Fruit fly (Drosophila melanogaster): ENCODE measurements around the gene CG6310.

The CG6310 gene

dm6 chr3L:11061200-11061599 lies 8.5 kb downstream of the CG6310 start, which contains the start of the genes CG6321 and Blos2 (continued):
- TF ChIP-seq Dll (GFP tag; IDR thresholded peaks at IDR 0.05; ENCODE audit: partially characterized antibody), result no peak
- TF ChIP-seq wek (GFP tag; optimal IDR thresholded peaks at IDR 0.05), result peak; percentile 33
- peak; percentile 39 for TF ChIP-seq pnt (GFP tag; optimal IDR thresholded peaks at IDR 0.05)
- TF ChIP-seq crc (GFP tag; optimal IDR thresholded peaks at IDR 0.05), result no peak
- TF ChIP-seq ems (GFP tag; optimal IDR thresholded peaks at IDR 0.05), result peak; percentile 55
- peak; percentile 15 for TF ChIP-seq Antp (GFP tag; optimal IDR thresholded peaks at IDR 0.05)
- no peak for TF ChIP-seq gt (GFP tag; IDR thresholded peaks at IDR 0.05)
- peak; percentile 78 for TF ChIP-seq Oli (tag; optimal IDR thresholded peaks at IDR 0.05)
- no peak for TF ChIP-seq Lpt (GFP tag; optimal IDR thresholded peaks at IDR 0.05)
- peak in 1 of 2 experiments; percentile 31 for TF ChIP-seq Hr78 (GFP tag; optimal IDR thresholded peaks at IDR 0.05)
- TF ChIP-seq CG7839 (tag; optimal IDR thresholded peaks at IDR 0.05), result peak; percentile 94
- TF ChIP-seq vfl (GFP tag; optimal IDR thresholded peaks at IDR 0.05), result peak; percentile 56
- TF ChIP-seq bigmax (GFP tag; optimal IDR thresholded peaks at IDR 0.05), result peak; percentile 93
- TF ChIP-seq ken (GFP tag; IDR thresholded peaks at IDR 0.05), result peak; percentile 35; the same call in 1 of the 3 replicates
- TF ChIP-seq Poxn (GFP tag; IDR thresholded peaks at IDR 0.05), result peak; percentile 39; the same call in 1 of the 2 replicates
- TF ChIP-seq sens (GFP tag), result peak; percentile 93
- no peak for TF ChIP-seq CG8478 (optimal IDR thresholded peaks at IDR 0.05)
- TF ChIP-seq eyg (GFP tag; optimal IDR thresholded peaks at IDR 0.05), result no peak
- peak; percentile 3 for TF ChIP-seq tx (GFP tag; optimal IDR thresholded peaks at IDR 0.05)
- TF ChIP-seq klu (GFP tag; IDR thresholded peaks at IDR 0.05), result peak; percentile 52
- TF ChIP-seq Eip74EF (GFP tag; optimal IDR thresholded peaks at IDR 0.05), result peak in 1 of 2 experiments; percentile 84
- TF ChIP-seq CG8765 (GFP tag; IDR thresholded peaks at IDR 0.05), result no peak
- TF ChIP-seq CG14441 (GFP tag; IDR thresholded peaks at IDR 0.05), result peak; percentile 75
- peak; percentile 91 for TF ChIP-seq Xrp1 (GFP tag; IDR thresholded peaks at IDR 0.05)
- TF ChIP-seq z (GFP tag; IDR thresholded peaks at IDR 0.05), result no peak
- no peak for TF ChIP-seq wdn (GFP tag; IDR thresholded peaks at IDR 0.05)
- peak; percentile 46 for TF ChIP-seq Dip3 (GFP tag; optimal IDR thresholded peaks at IDR 0.05)
- TF ChIP-seq Dek (tag; optimal IDR thresholded peaks at IDR 0.05), result peak; percentile 73
- no peak for TF ChIP-seq CG9215 (GFP tag; IDR thresholded peaks at IDR 0.05)
- no peak for TF ChIP-seq gfzf (GFP tag; optimal IDR thresholded peaks at IDR 0.05)
- TF ChIP-seq nerfin-2 (GFP tag; IDR thresholded peaks at IDR 0.05; ENCODE audit: partially characterized antibody), result no peak
- TF ChIP-seq amos (GFP tag; IDR thresholded peaks at IDR 0.05; ENCODE audit: partially characterized antibody), result no peak
- TF ChIP-seq tio (GFP tag; optimal IDR thresholded peaks at IDR 0.05), result peak; percentile 37
- TF ChIP-seq chn (GFP tag; optimal IDR thresholded peaks at IDR 0.05), result peak; percentile 42
- no peak for TF ChIP-seq CG3726 (GFP tag; IDR thresholded peaks at IDR 0.05)
- TF ChIP-seq ranshi (GFP tag; IDR thresholded peaks at IDR 0.05), result peak; percentile 65; the same call in 1 of the 2 replicates
- TF ChIP-seq btn (GFP tag; optimal IDR thresholded peaks at IDR 0.05), result no peak
- TF ChIP-seq Ptx1 (GFP tag; IDR thresholded peaks at IDR 0.05), result peak; percentile 75
- peak; percentile 88 for TF ChIP-seq CG12391 (tag; optimal IDR thresholded peaks at IDR 0.05)
- 0 out of 2 replicates have a peak, but pooled peaks have one; percentile 20 for TF ChIP-seq peb (GFP tag; IDR thresholded peaks at IDR 0.05)
- TF ChIP-seq vnd (GFP tag; IDR thresholded peaks at IDR 0.05; ENCODE audit: partially characterized antibody), result no peak
- TF ChIP-seq croc (GFP tag; conservative IDR thresholded peaks at IDR 0.05), result peak; percentile 48; the same call in 2 of the 3 replicates
- TF ChIP-seq PHDP (tag; optimal IDR thresholded peaks at IDR 0.05), result peak; percentile 89
- TF ChIP-seq slbo (GFP tag; IDR thresholded peaks at IDR 0.05), result peak; percentile 68
- TF ChIP-seq CG2889 (GFP tag; IDR thresholded peaks at IDR 0.05), result no peak
- no peak for TF ChIP-seq ab (GFP tag; optimal IDR thresholded peaks at IDR 0.05)
- TF ChIP-seq Dref (GFP tag; IDR thresholded peaks at IDR 0.05), result no peak
- peak; percentile 29 for TF ChIP-seq pho (GFP tag; optimal IDR thresholded peaks at IDR 0.05)
- TF ChIP-seq CG34376 (GFP tag; optimal IDR thresholded peaks at IDR 0.05), result peak; percentile 17
- TF ChIP-seq CG3065 (GFP tag; optimal IDR thresholded peaks at IDR 0.05), result no peak
- no peak for TF ChIP-seq cas (GFP tag; IDR thresholded peaks at IDR 0.05)
- TF ChIP-seq repo (GFP tag; optimal IDR thresholded peaks at IDR 0.05), result no peak
